Worm (Caenorhabditis elegans) whole organism, late embryonic: ENCODE data around the gene C01B10.3.
"Not testable (repeated sequence)": the region's sequence is repeated elsewhere in the genome, so short reads cannot be mapped to it uniquely, and the experiment has no call there.

Source experiments
- T23F11.4 ChIP-seq: fragments of 200-800 bp; sonication (Bioruptor generic); optimal IDR thresholded peaks from 2 replicates; lab custom pipeline; 2018; ENCODE audit warnings: mild to moderate bottlenecking, missing genetic modification characterization, missing compliant biosample characterization
- ceh-14 ChIP-seq: sonication (generic microtip); optimal IDR thresholded peaks from 2 replicates; lab custom pipeline; 2016; ENCODE audit warnings: missing genotype, missing genetic modification characterization, missing compliant biosample characterization
- ceh-18 ChIP-seq: sonication (generic microtip); optimal IDR thresholded peaks from 2 replicates; lab custom pipeline; 2016; ENCODE audit warnings: missing genetic modification characterization, missing compliant biosample characterization
- ceh-19 ChIP-seq: fragments of 200-800 bp; sonication (Bioruptor generic); optimal IDR thresholded peaks from 2 replicates; lab custom pipeline; 2018; ENCODE audit warnings: mild to moderate bottlenecking, missing genetic modification characterization, missing compliant biosample characterization
- ceh-24 ChIP-seq: sonication (generic microtip); optimal IDR thresholded peaks from 2 replicates; lab custom pipeline; 2016; ENCODE audit warnings: mild to moderate bottlenecking, missing genetic modification characterization, missing compliant biosample characterization
- ceh-34 ChIP-seq: sonication (generic microtip); optimal IDR thresholded peaks from 2 replicates; lab custom pipeline; 2016; ENCODE audit warnings: mild to moderate bottlenecking, missing genetic modification characterization, missing compliant biosample characterization
- ceh-48 ChIP-seq: sonication (generic microtip); optimal IDR thresholded peaks from 2 replicates; lab custom pipeline; 2016; ENCODE audit warnings: missing genetic modification characterization, inconsistent platforms, missing compliant biosample characterization
- che-1 ChIP-seq: sonication (generic microtip); optimal IDR thresholded peaks from 2 replicates; lab custom pipeline; 2016; ENCODE audit warnings: mild to moderate bottlenecking, missing genetic modification characterization, missing compliant biosample characterization
- dmd-4 ChIP-seq: sonication (generic microtip); optimal IDR thresholded peaks from 2 replicates; lab custom pipeline; 2016; ENCODE audit warnings: borderline replicate concordance, missing genetic modification characterization, missing compliant biosample characterization
- elt-4 ChIP-seq: sonication (generic microtip); optimal IDR thresholded peaks from 2 replicates; lab custom pipeline; 2016; ENCODE audit warnings: missing genetic modification characterization, missing compliant biosample characterization
- eyg-1 ChIP-seq: sonication (generic microtip); optimal IDR thresholded peaks from 2 replicates; lab custom pipeline; 2016; ENCODE audit warnings: missing genotype, missing genetic modification characterization, missing compliant biosample characterization
- fkh-10 ChIP-seq: fragments of 150-350 bp; optimal IDR thresholded peaks from 2 replicates; lab custom pipeline; 2014; ENCODE audit warnings: missing biosample characterization, missing genetic modification reagents, missing genetic modification characterization
- gmeb-2 ChIP-seq: sonication (generic microtip); optimal IDR thresholded peaks from 2 replicates; lab custom pipeline; 2016; ENCODE audit warnings: missing genetic modification characterization, inconsistent platforms, missing compliant biosample characterization
- hlh-15 ChIP-seq: sonication (generic microtip); optimal IDR thresholded peaks from 2 replicates; lab custom pipeline; 2016; ENCODE audit warnings: missing genetic modification characterization, missing compliant biosample characterization
- hlh-30 ChIP-seq: sonication (generic microtip); optimal IDR thresholded peaks from 2 replicates; lab custom pipeline; 2017; ENCODE audit warnings: antibody characterized with exemption, missing genetic modification characterization, missing compliant biosample characterization; ENCODE audit not compliant: insufficient read depth
- hlh-6 ChIP-seq: sonication (generic microtip); optimal IDR thresholded peaks from 2 replicates; lab custom pipeline; 2016; ENCODE audit warnings: missing genotype, missing genetic modification characterization, missing compliant biosample characterization
- mec-3 ChIP-seq: sonication (generic microtip); optimal IDR thresholded peaks from 2 replicates; lab custom pipeline; 2016; ENCODE audit warnings: borderline replicate concordance, missing genetic modification characterization, missing compliant biosample characterization
- npax-4 ChIP-seq: sonication (generic microtip); optimal IDR thresholded peaks from 2 replicates; lab custom pipeline; 2016; ENCODE audit warnings: missing genetic modification characterization, missing compliant biosample characterization
- pax-1 ChIP-seq: fragments of 150-350 bp; optimal IDR thresholded peaks from 2 replicates; lab custom pipeline; 2014; ENCODE audit warnings: missing biosample characterization, missing genetic modification characterization
- pha-4 ChIP-seq: fragments of 150-350 bp; optimal IDR thresholded peaks from 2 replicates; lab custom pipeline; 2018; ENCODE audit warnings: missing biosample characterization, missing genetic modification reagents, missing genetic modification characterization
- pros-1 ChIP-seq: fragments of 150-350 bp; optimal IDR thresholded peaks from 2 replicates; lab custom pipeline; 2014; ENCODE audit warnings: missing biosample characterization, missing genetic modification reagents, missing genetic modification characterization
- sox-2 ChIP-seq: fragments of 200-800 bp; sonication (Bioruptor generic); IDR thresholded peaks from 2 replicates; pipeline ENCODE4 v1.3.6; 2022; ENCODE audit warnings: missing genetic modification reagents, missing genetic modification characterization, missing compliant biosample characterization
- syd-9 ChIP-seq: sonication (generic microtip); optimal IDR thresholded peaks from 2 replicates; lab custom pipeline; 2016; ENCODE audit warnings: mild to moderate bottlenecking, missing genetic modification characterization, moderate library complexity, missing compliant biosample characterization
- tbx-2 ChIP-seq: sonication (generic microtip); optimal IDR thresholded peaks from 2 replicates; lab custom pipeline; 2016; ENCODE audit warnings: missing genetic modification characterization, missing compliant biosample characterization
- ttx-3 ChIP-seq: sonication (generic microtip); optimal IDR thresholded peaks from 2 replicates; lab custom pipeline; 2016; ENCODE audit warnings: missing genetic modification reagents, missing genetic modification characterization, missing compliant biosample characterization
- unc-42 ChIP-seq: sonication (generic microtip); optimal IDR thresholded peaks from 2 replicates; lab custom pipeline; 2016; ENCODE audit warnings: missing genotype, missing genetic modification characterization, missing compliant biosample characterization
- unc-55 ChIP-seq: sonication (generic microtip); optimal IDR thresholded peaks from 2 replicates; lab custom pipeline; 2017; ENCODE audit warnings: missing biosample characterization, missing genetic modification reagents, missing genetic modification characterization
- unc-86 ChIP-seq: sonication (generic microtip); optimal IDR thresholded peaks from 2 replicates; lab custom pipeline; 2016; ENCODE audit warnings: missing genetic modification characterization, missing compliant biosample characterization
- zip-5 ChIP-seq: sonication (generic microtip); optimal IDR thresholded peaks from 2 replicates; lab custom pipeline; 2016; ENCODE audit warnings: missing genetic modification characterization, missing compliant biosample characterization
- ztf-16 ChIP-seq: sonication (generic microtip); optimal IDR thresholded peaks from 2 replicates; lab custom pipeline; 2017; ENCODE audit warnings: missing genetic modification characterization, missing compliant biosample characterization

Gene C01B10.3

DNA sequence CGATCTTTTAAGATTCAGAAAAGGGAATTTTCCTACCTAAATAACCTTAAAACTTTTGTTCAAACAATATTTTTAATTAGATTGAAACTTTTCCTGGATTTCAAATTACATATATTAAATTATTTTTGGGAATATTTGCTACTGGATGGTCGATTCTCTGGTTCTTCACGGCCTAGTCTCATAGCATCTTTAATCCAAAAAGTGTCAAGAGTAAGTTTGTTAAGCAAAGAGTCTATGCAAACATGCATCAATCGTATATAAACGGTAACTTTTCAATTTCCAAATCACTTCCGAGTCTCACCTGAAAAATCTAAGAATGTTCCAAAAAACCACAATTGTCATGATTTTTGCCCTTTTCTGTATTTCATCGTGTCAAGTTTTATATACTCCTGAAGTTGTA, 23.2 kb downstream of the C01B10.3 start, which contains the start of gene nspb-4:
nspb-4 (plus strand) TSS at position 301 of the 400 bp plus-strand sequence.
- not testable (repeated sequence) for TF ChIP-seq hlh-30; mec-3 (tag; lab: Kevin White, UChicago); npax-4 (tag; lab: Kevin White, UChicago)

DNA sequence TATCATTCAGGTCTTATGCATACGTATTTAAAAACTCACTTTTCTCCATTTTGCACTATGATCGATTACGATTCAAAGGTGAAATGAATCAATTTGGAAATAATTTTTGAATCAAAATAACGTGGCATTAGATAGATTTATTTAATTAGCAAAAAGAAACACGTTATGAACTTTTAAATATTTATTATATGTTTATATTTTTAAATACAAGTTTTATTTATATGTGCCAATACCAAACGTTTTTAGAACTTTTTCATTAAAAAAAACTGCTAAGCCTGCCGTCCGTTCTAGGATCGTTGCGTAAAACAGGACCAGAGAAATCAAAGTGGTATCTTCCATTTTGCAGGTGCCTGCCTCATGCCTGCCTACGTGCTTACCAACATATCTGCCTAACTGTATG, 23.9 kb downstream of the C01B10.3 start, which contains the start of gene F38A5.6:
F38A5.6 (minus strand) TSS at position 101 of the 400 bp plus-strand sequence.
- TF ChIP-seq hlh-30 (no peak), eyg-1 (no peak), zip-5 (tag; lab: Kevin White, UChicago) (no peak), pax-1 (no peak), hlh-15 (tag; lab: Kevin White, UChicago) (no peak), unc-55 (GFP tag; lab: Kevin White, UChicago) (no peak), gmeb-2 (tag; lab: Kevin White, UChicago) (no peak), T23F11.4 (no peak), pha-4 (no peak)

DNA sequence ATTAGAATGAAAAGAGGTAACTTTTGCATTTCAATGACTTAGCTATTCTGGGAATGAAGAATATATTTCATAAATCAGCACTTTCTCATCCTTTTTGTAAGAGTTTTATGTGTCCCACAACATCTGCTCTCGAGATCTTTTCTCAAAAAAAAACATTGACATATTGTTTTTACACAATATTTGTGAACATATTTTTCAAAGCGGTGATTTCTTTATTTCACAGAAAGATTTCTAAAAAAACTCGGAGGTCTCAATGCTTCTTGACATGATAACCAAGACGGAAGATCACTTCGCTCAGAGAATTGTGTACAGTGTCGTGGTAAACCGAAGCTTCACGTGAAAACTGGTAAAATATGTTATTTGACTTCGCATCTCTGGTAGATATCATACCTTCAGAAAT, 25.2 kb downstream of the C01B10.3 start, which contains the start of gene F38A5.22:
F38A5.22 (minus strand) TSS at position 29 of the 400 bp plus-strand sequence.
- TF ChIP-seq syd-9 (tag; lab: Kevin White, UChicago) (no peak), ceh-34 (no peak), npax-4 (tag; lab: Kevin White, UChicago) (no peak), zip-5 (tag; lab: Kevin White, UChicago) (no peak), ceh-24 (tag; lab: Kevin White, UChicago) (no peak), ztf-16 (tag; lab: Kevin White, UChicago) (no peak), tbx-2 (tag; lab: Kevin White, UChicago) (no peak), unc-42 (tag; lab: Kevin White, UChicago) (no peak), sox-2 (no peak), ceh-14 (no peak), fkh-10 (GFP tag; lab: Kevin White, UChicago) (no peak)

DNA sequence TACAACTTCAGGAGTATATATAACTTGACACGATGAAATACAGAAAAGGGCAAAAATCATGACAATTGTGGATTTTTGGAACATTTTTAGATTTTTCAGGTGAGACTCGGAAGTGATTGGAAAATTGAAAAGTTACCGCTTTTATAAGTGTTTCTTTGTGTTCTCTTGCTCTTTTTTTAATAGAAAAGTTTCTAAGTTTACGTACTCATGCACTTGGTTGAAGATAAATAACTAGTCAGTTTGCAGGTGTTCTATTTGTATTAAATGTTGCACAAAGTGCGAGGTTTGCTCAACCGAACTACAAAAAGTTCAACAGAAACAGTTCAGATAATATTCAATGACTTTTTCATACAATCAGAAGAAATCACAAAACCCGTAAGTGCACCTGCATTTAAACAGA, 26.3 kb downstream of the C01B10.3 start, which contains the start of gene nspb-3:
nspb-3 (minus strand) TSS at position 101 of the 400 bp plus-strand sequence.
- not testable (repeated sequence) for TF ChIP-seq unc-86, hlh-6, ceh-18 (tag; lab: Kevin White, UChicago)
- TF ChIP-seq, all 69 proteins: peak for 0; not testable (repeated sequence) for 69

DNA sequence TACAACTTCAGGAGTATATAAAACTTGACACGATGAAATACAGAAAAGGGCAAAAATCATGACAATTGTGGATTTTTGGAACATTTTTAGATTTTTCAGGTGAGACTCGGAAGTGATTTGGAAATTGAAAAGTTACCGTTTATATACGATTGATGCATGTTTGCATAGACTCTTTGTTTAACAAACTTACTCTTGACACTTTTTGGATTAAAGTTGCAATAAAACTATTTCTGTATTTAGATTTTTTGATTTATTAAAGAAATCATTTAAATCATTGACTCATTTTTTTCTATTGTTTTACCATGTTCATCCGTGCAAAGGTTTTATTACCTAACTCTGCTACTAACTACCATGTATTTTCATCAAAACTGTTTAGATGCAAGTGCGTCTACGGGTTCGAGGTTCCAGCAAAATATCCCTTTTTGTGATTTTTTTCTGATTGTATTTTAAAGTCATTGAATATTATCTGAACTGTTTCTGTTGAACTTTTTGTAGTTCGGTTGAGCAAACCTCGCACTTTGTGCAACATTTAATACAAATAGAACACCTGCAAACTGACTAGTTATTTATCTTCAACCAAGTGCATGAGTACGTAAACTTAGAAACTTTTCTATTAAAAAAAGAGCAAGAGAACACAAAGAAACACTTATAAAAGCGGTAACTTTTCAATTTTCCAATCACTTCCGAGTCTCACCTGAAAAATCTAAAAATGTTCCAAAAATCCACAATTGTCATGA, 30.0 kb downstream of the C01B10.3 start, which contains the start of the genes nspb-1 and nspb-2:
nspb-1 (minus strand) TSS at position 101 of the 737 bp plus-strand sequence.
nspb-2 (plus strand) TSS at position 687 of the 737 bp plus-strand sequence.
- not testable (repeated sequence) for TF ChIP-seq dmd-4; che-1 (tag; lab: Kevin White, UChicago); elt-4 (tag; lab: Kevin White, UChicago)

DNA sequence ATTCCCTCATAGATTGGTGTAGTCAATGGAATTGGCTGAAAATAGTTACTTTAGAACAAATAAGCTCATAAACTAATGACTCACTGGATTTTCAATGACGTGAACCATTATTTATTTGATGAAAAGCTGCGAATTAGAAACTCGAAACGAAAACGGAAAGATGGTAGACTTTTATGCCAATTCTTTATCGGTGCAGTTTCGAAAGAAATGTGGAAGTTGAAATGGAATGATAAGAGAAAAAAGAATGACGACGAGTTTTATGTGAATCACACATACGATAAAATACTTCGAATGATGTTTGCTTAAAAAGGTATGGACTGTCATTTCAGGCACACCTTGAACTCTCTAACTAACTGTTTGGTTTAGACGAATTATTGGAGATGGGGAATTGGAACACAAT, 31.1 kb downstream of the C01B10.3 start, which contains the start of the genes lec-11 and irld-7:
lec-11 (minus strand) TSS at position 126 of the 400 bp plus-strand sequence.
irld-7 (plus strand) TSS at position 332 of the 400 bp plus-strand sequence.
- TF ChIP-seq ceh-48 (tag; lab: Kevin White, UChicago) = no peak
- no peak for TF ChIP-seq pros-1 (tag; lab: Kevin White, UChicago)
- no peak for TF ChIP-seq ceh-19
- no peak for TF ChIP-seq ttx-3 (tag; lab: Kevin White, UChicago)
- TF ChIP-seq fkh-10 (GFP tag; lab: Kevin White, UChicago) = no peak
